Worm (Caenorhabditis elegans): ENCODE results near the gene btb-7.

DNA sequence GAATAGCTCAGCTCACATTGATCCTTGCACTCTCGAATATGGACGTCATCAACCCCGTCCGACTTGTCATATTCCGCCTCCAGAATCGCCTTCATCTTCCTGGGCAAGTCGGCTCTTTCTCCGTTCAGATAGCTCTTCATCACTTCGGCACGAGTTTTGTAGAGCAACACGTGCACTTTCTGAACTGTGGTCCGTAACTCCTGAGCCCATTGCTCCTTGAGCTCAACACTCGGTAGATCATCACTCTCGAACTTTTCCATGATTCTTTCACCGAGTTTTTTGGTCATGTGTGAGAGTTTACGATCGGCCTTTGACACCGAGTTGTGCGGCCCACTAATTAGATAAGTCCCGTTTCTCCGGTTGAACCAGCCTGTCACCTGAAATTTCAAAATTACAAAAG, 22.1 kb downstream of the btb-7 start:
- TF ChIP-seq egl-27 (tag; optimal IDR thresholded peaks at IDR 0.05) = no peak
- TF ChIP-seq nhr-28 (tag; optimal IDR thresholded peaks at IDR 0.05) = no peak
- TF ChIP-seq ama-1 (optimal IDR thresholded peaks at IDR 0.05) = no peak
- no peak for TF ChIP-seq rnt-1 (tag; optimal IDR thresholded peaks at IDR 0.05)
- TF ChIP-seq elt-3 (tag; optimal IDR thresholded peaks at IDR 0.05) = no peak
- TF ChIP-seq snpc-4 (tag; optimal IDR thresholded peaks at IDR 0.05) = no peak
- TF ChIP-seq unc-98 (GFP tag; IDR thresholded peaks at IDR 0.05) = no peak

Data from whole organism, L1 larva.